Fruit fly (Drosophila melanogaster) whole organism, pupa: ENCODE data around the gene Sec8.

Source experiments
- CG12605 ChIP-seq: fragments of 200-800 bp; sonication (Bioruptor generic); IDR thresholded peaks from 2 replicates; pipeline ENCODE4 v1.3.6; 2022; ENCODE audit warnings: missing biosample characterization, missing genetic modification characterization
- CG13204 ChIP-seq: fragments of 200-800 bp; sonication (Bioruptor generic); optimal IDR thresholded peaks from 2 replicates; lab custom pipeline; 2018; ENCODE audit warnings: missing biosample characterization, mild to moderate bottlenecking, missing genetic modification characterization, moderate library complexity
- CG14655 ChIP-seq: fragments of 200-800 bp; sonication (Bioruptor generic); optimal IDR thresholded peaks from 3 replicates; lab custom pipeline; 2017; ENCODE audit warnings: mild to moderate bottlenecking, missing biosample characterization, missing genetic modification reagents, missing genetic modification characterization
- gl ChIP-seq: fragments of 200-800 bp; sonication (Bioruptor generic); optimal IDR thresholded peaks from 2 replicates; lab custom pipeline; 2018; ENCODE audit warnings: missing biosample characterization, mild to moderate bottlenecking, missing genetic modification characterization

dm6 chr3R:5781462-5781861, 22.7 kb upstream of the Sec8 start, which contains the start of gene kat-60L1:
- TF ChIP-seq CG13204 (GFP tag; lab: Kevin White, UChicago), result no peak
- TF ChIP-seq gl (tag; lab: Kevin White, UChicago), result no peak
- TF ChIP-seq CG12605 (GFP tag; lab: Robert Waterston, UW), result no peak
- no peak for TF ChIP-seq CG14655
